Fruit fly (Drosophila melanogaster): Measurements from ENCODE around the gene CG10903.

Gene CG10903

DNA sequence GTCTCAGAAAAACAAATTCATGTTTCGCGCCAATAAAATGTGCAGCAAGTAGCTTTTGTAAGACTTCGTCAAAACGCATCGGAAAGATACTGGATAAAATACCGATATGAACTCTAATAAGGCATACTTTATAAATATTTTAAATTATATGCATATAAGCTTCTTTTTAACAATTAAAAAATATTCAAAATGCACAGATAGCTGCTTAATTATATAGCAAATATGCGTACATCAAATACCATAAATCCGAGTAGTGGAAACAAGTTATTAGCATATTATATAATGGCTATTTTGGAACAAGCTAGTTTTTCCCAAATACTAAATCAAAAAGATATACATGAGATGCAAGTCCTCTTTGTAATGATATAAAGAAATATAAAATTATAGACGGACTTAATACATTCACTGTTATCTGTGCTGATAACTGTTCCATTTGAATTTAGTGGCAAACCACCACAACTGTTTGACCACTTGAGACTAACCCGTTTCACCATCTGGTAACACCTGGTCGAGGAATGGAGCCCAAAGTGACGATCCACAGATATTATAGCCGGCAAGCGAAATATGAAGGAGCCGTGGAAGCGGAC lies 30.6 kb upstream of the CG10903 start, which contains the start of gene PIG-H (continued):
- TF ChIP-seq stwl (tag; optimal IDR thresholded peaks at IDR 0.05), result peak; percentile 28
- peak; percentile 19 for TF ChIP-seq CG10267 (tag; optimal IDR thresholded peaks at IDR 0.05)
- no peak for TF ChIP-seq CG10654 (GFP tag; optimal IDR thresholded peaks at IDR 0.05)
- no peak for TF ChIP-seq CG13775 (GFP tag; optimal IDR thresholded peaks at IDR 0.05)
- no peak for TF ChIP-seq CG10959 (GFP tag; IDR thresholded peaks at IDR 0.05)
- no peak for TF ChIP-seq pum (GFP tag; optimal IDR thresholded peaks at IDR 0.05)
- no peak for TF ChIP-seq CG11085 (GFP tag; IDR thresholded peaks at IDR 0.05)
- TF ChIP-seq CG9437 (GFP tag; optimal IDR thresholded peaks at IDR 0.05), result no peak
- no peak for TF ChIP-seq tgo (GFP tag; IDR thresholded peaks at IDR 0.05)
- TF ChIP-seq ab (GFP tag; optimal IDR thresholded peaks at IDR 0.05), result no peak
- TF ChIP-seq CG11695 (GFP tag; IDR thresholded peaks at IDR 0.05), result no peak
- TF ChIP-seq CG14050 (GFP tag; IDR thresholded peaks at IDR 0.05), result no peak
- TF ChIP-seq nerfin-1 (tag; optimal IDR thresholded peaks at IDR 0.05), result no peak
- TF ChIP-seq vfl (GFP tag; optimal IDR thresholded peaks at IDR 0.05), result no peak
- TF ChIP-seq sna (GFP tag; IDR thresholded peaks at IDR 0.05; ENCODE audit: partially characterized antibody), result no peak
- TF ChIP-seq CG5245 (GFP tag; optimal IDR thresholded peaks at IDR 0.05), result no peak
- TF ChIP-seq Hmx (GFP tag; optimal IDR thresholded peaks at IDR 0.05), result no peak
- TF ChIP-seq ATbp (GFP tag; optimal IDR thresholded peaks at IDR 0.05), result no peak
- TF ChIP-seq kni (GFP tag; optimal IDR thresholded peaks at IDR 0.05), result no peak
- TF ChIP-seq sisA (GFP tag; IDR thresholded peaks at IDR 0.05), result no peak
- TF ChIP-seq Hr78 (GFP tag; optimal IDR thresholded peaks at IDR 0.05), result no peak
- no peak for TF ChIP-seq Bteb2 (GFP tag; optimal IDR thresholded peaks at IDR 0.05)
- peak; percentile 19 for TF ChIP-seq zen (tag; optimal IDR thresholded peaks at IDR 0.05)
- TF ChIP-seq Mes4 (GFP tag; optimal IDR thresholded peaks at IDR 0.05), result no peak
- TF ChIP-seq knrl (GFP tag; IDR thresholded peaks at IDR 0.05; ENCODE audit: partially characterized antibody), result no peak
- no peak for TF ChIP-seq sc (optimal IDR thresholded peaks at IDR 0.05)
- no peak for TF ChIP-seq sc (GFP tag; optimal IDR thresholded peaks at IDR 0.05)
- no peak for TF ChIP-seq hth (optimal IDR thresholded peaks at IDR 0.05)
- TF ChIP-seq br (optimal IDR thresholded peaks at IDR 0.05), result no peak
- TF ChIP-seq CG34422 (GFP tag; IDR thresholded peaks at IDR 0.05), result no peak
- no peak for TF ChIP-seq CG2129 (GFP tag; IDR thresholded peaks at IDR 0.05; ENCODE audit: partially characterized antibody)
- TF ChIP-seq scrt (GFP tag; optimal IDR thresholded peaks at IDR 0.05), result no peak
- TF ChIP-seq Atf-2 (GFP tag; optimal IDR thresholded peaks at IDR 0.05), result no peak
- TF ChIP-seq aop (GFP tag; IDR thresholded peaks at IDR 0.05), result no peak
- no peak for TF ChIP-seq CG30431 (GFP tag; optimal IDR thresholded peaks at IDR 0.05)
- TF ChIP-seq CG32767 (GFP tag; IDR thresholded peaks at IDR 0.05), result no peak
- TF ChIP-seq CG16779 (GFP tag; IDR thresholded peaks at IDR 0.05), result no peak
- peak; percentile 46; the same call in 1 of the 3 replicates for TF ChIP-seq row (GFP tag; IDR thresholded peaks at IDR 0.05)
- TF ChIP-seq dysf (GFP tag; IDR thresholded peaks at IDR 0.05), result no peak
- TF ChIP-seq sens (GFP tag), result peak; percentile 51
- TF ChIP-seq bowl (GFP tag; IDR thresholded peaks at IDR 0.05), result no peak
- no peak for TF ChIP-seq unc-4 (GFP tag; IDR thresholded peaks at IDR 0.05; ENCODE audit: partially characterized antibody)
- no peak for TF ChIP-seq Usf (GFP tag; optimal IDR thresholded peaks at IDR 0.05)
- TF ChIP-seq CG16815 (GFP tag; optimal IDR thresholded peaks at IDR 0.05), result no peak
- peak; percentile 88 for TF ChIP-seq CG7357 (GFP tag; IDR thresholded peaks at IDR 0.05)
- TF ChIP-seq CG33213 (GFP tag; optimal IDR thresholded peaks at IDR 0.05), result no peak
- peak; percentile 4 for TF ChIP-seq CG2120 (GFP tag; optimal IDR thresholded peaks at IDR 0.05)
- no peak for TF ChIP-seq esg (GFP tag; conservative IDR thresholded peaks at IDR 0.05)
- TF ChIP-seq insv (GFP tag; optimal IDR thresholded peaks at IDR 0.05), result no peak
- no peak for TF ChIP-seq CG31388 (GFP tag; optimal IDR thresholded peaks at IDR 0.05)
- TF ChIP-seq btn (GFP tag; optimal IDR thresholded peaks at IDR 0.05), result no peak
- no peak for TF ChIP-seq CG6254 (GFP tag; optimal IDR thresholded peaks at IDR 0.05)
- TF ChIP-seq CG8944 (GFP tag; optimal IDR thresholded peaks at IDR 0.05), result no peak
